Fruit fly (Drosophila melanogaster): Measurements from ENCODE around the gene CG32856.

Gene CG32856

DNA sequence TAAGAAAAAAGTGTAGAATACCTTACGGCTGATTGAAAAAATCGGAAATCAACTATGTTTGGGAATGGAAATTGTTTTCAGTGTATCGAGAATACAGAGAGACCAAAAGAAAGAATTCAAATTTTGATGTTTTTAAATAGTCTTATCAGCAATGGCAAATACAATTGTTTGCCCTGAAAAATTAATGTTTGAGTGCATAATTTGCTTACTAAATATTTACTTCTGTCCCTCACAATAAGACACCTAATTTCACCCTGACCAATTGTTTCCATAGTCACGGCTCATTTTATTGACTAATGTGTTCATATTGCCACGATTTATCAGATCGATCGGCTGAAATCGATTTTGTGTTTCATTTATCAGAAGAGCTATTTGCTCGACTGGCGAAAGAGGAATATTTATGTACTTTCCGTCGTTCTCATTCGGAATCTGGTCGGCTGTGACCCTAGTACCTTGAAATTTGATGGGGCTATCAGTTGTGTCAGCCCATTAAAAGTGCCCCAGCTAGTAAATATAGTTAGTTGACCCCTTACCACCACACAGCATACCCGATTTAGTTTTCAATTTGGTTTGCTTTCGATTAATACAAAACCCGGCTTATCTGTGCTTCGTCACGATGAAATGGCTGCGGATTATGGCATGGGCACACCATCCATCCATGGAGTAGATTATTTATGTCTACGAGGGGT is 18.5 kb upstream of the CG32856 start (continued):
- TF ChIP-seq CG6813 (GFP tag; optimal IDR thresholded peaks at IDR 0.05) (peak; percentile 73), Hey (tag; optimal IDR thresholded peaks at IDR 0.05) (no peak), YL-1 (GFP tag; optimal IDR thresholded peaks at IDR 0.05) (no peak), CG3838 (GFP tag; optimal IDR thresholded peaks at IDR 0.05) (no peak), Dek (tag; optimal IDR thresholded peaks at IDR 0.05) (no peak), CG3163 (GFP tag; optimal IDR thresholded peaks at IDR 0.05) (no peak), fd96Cb (tag; optimal IDR thresholded peaks at IDR 0.05) (peak; percentile 3), HLH4C (GFP tag; IDR thresholded peaks at IDR 0.05; ENCODE audit: partially characterized antibody) (no peak), Trl (optimal IDR thresholded peaks at IDR 0.05) (no peak), Trl (GFP tag; optimal IDR thresholded peaks at IDR 0.05) (no peak), CG2199 (GFP tag; IDR thresholded peaks at IDR 0.05) (no peak), al (GFP tag; IDR thresholded peaks at IDR 0.05) (no peak), kni (GFP tag; optimal IDR thresholded peaks at IDR 0.05) (peak; percentile 38), CG31388 (GFP tag; optimal IDR thresholded peaks at IDR 0.05) (no peak), CG33213 (GFP tag; optimal IDR thresholded peaks at IDR 0.05) (no peak), Mrtf (GFP tag; IDR thresholded peaks at IDR 0.05) (no peak), inv (GFP tag; IDR thresholded peaks at IDR 0.05; ENCODE audit: partially characterized antibody) (no peak), sens-2 (GFP tag; IDR thresholded peaks at IDR 0.05) (no peak), CG18262 (tag; optimal IDR thresholded peaks at IDR 0.05) (peak; percentile 54), CG4820 (GFP tag; optimal IDR thresholded peaks at IDR 0.05) (no peak), dpn (GFP tag; optimal IDR thresholded peaks at IDR 0.05) (no peak), Usf (GFP tag; optimal IDR thresholded peaks at IDR 0.05) (no peak), CG1603 (tag; optimal IDR thresholded peaks at IDR 0.05) (peak; percentile 71), CTCF (GFP tag; optimal IDR thresholded peaks at IDR 0.05) (no peak), CG17568 (GFP tag; optimal IDR thresholded peaks at IDR 0.05) (peak; percentile 69), NFAT (GFP tag; IDR thresholded peaks at IDR 0.05) (no peak), CG2120 (GFP tag; optimal IDR thresholded peaks at IDR 0.05) (no peak), nerfin-1 (tag; optimal IDR thresholded peaks at IDR 0.05) (peak; percentile 24), MTF-1 (GFP tag; optimal IDR thresholded peaks at IDR 0.05; ENCODE audit: borderline replicate concordance) (peak; percentile 33), stc (GFP tag; IDR thresholded peaks at IDR 0.05) (no peak; the same call in 1 of the 2 replicates), dm (GFP tag; optimal IDR thresholded peaks at IDR 0.05) (no peak), E2f1 (GFP tag; IDR thresholded peaks at IDR 0.05) (no peak), Sox102F (GFP tag; optimal IDR thresholded peaks at IDR 0.05) (peak; percentile 57), CG14667 (GFP tag; IDR thresholded peaks at IDR 0.05) (no peak), Bdp1 (GFP tag; optimal IDR thresholded peaks at IDR 0.05) (no peak), schlank (tag; optimal IDR thresholded peaks at IDR 0.05) (no peak), NK7.1 (GFP tag; optimal IDR thresholded peaks at IDR 0.05) (no peak), CG10654 (GFP tag; optimal IDR thresholded peaks at IDR 0.05) (no peak), CG17361 (GFP tag; IDR thresholded peaks at IDR 0.05) (peak; percentile 51; the same call in 1 of the 3 replicates), odd (GFP tag; optimal IDR thresholded peaks at IDR 0.05) (peak; percentile 9), ac (GFP tag; optimal IDR thresholded peaks at IDR 0.05) (peak; percentile 56), CG32767 (GFP tag; IDR thresholded peaks at IDR 0.05) (no peak), CG31365 (tag; optimal IDR thresholded peaks at IDR 0.05) (no peak), CG11504 (tag; optimal IDR thresholded peaks at IDR 0.05) (peak; percentile 62), Pdp1 (GFP tag; optimal IDR thresholded peaks at IDR 0.05) (peak in 1 of 2 experiments; percentile 9), salm (tag; optimal IDR thresholded peaks at IDR 0.05) (peak; percentile 64), tup (GFP tag; optimal IDR thresholded peaks at IDR 0.05) (no peak), CG1792 (GFP tag; optimal IDR thresholded peaks at IDR 0.05) (no peak), Dfd (GFP tag; optimal IDR thresholded peaks at IDR 0.05) (no peak), Ptx1 (GFP tag; IDR thresholded peaks at IDR 0.05) (no peak), CG11085 (GFP tag; IDR thresholded peaks at IDR 0.05) (no peak)

Measured in whole organism, embryonic.